Worm (Caenorhabditis elegans): ENCODE measurements around the gene sri-33.

DNA sequence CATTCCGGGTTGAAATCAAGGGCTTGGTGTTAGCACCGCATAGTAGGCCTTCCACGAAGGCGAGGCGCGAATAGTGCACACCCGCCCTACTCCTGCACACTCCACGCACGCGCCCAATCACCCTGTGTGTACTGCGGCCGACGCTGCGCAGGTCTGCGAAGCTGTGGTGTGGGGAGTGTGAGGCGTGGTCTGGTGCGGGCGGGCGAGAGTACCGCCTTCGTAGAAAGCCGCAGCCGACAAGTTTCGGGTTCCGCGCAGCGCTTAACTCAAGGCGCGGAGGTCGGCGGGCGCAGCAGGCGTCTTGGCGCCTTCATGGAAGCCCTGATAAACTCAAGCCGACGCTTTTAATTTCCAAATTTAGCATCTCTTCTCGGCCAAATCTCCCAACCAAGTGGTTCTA is 48.5 kb downstream of the sri-33 start:
- TF ChIP-seq fkh-10 (GFP tag; optimal IDR thresholded peaks at IDR 0.05) = no peak
- no peak for TF ChIP-seq unc-55 (GFP tag; optimal IDR thresholded peaks at IDR 0.05)
- TF ChIP-seq dve-1 (tag; optimal IDR thresholded peaks at IDR 0.05) = no peak
- TF ChIP-seq nhr-11 (tag; optimal IDR thresholded peaks at IDR 0.05) = no peak
- no peak for TF ChIP-seq ceh-30 (tag; optimal IDR thresholded peaks at IDR 0.05)
- TF ChIP-seq ttx-3 (tag; optimal IDR thresholded peaks at IDR 0.05) = no peak
- no peak for TF ChIP-seq nfya-1 (tag; optimal IDR thresholded peaks at IDR 0.05)
- no peak for TF ChIP-seq dmd-4 (tag; optimal IDR thresholded peaks at IDR 0.05; ENCODE audit: borderline replicate concordance)
- no peak for TF ChIP-seq F13H6.1 (tag; optimal IDR thresholded peaks at IDR 0.05)
